Fruit fly (Drosophila melanogaster) whole organism, embryonic: ENCODE data around the gene Hinfp.

Experiments used
- ATbp ChIP-seq: fragments of 200-800 bp; sonication (Bioruptor generic); optimal IDR thresholded peaks from 2 replicates; lab custom pipeline; 2017; ENCODE audit warnings: missing biosample characterization, mild to moderate bottlenecking, missing genetic modification characterization, missing genetic modification reagents
- BEAF-32 ChIP-seq: fragments of 200-800 bp; sonication (Bioruptor generic); optimal IDR thresholded peaks from 3 replicates; lab custom pipeline; 2017; ENCODE audit warnings: missing biosample characterization, missing genetic modification characterization, mild to moderate bottlenecking, moderate library complexity, missing genetic modification reagents
- CG10147 ChIP-seq: fragments of 200-800 bp; sonication (Bioruptor generic); optimal IDR thresholded peaks from 2 replicates; lab custom pipeline; 2019; ENCODE audit warnings: missing biosample characterization, mild to moderate bottlenecking, missing genetic modification characterization, moderate library complexity
- CG1024 ChIP-seq: fragments of 200-800 bp; sonication (Bioruptor generic); IDR thresholded peaks from 2 replicates; pipeline ENCODE4 v1.3.6; 2022; ENCODE audit warnings: missing biosample characterization, missing genetic modification characterization
- CG10431 ChIP-seq: fragments of 200-800 bp; sonication (Bioruptor generic); optimal IDR thresholded peaks from 3 replicates; lab custom pipeline; 2018; ENCODE audit warnings: missing biosample characterization, mild to moderate bottlenecking, missing genetic modification characterization
- CG13424 ChIP-seq: fragments of 200-800 bp; sonication (Bioruptor generic); optimal IDR thresholded peaks from 2 replicates; lab custom pipeline; 2019; ENCODE audit warnings: missing biosample characterization, mild to moderate bottlenecking, missing genetic modification characterization, moderate library complexity
- CG14441 ChIP-seq: fragments of 200-800 bp; sonication (Bioruptor generic); IDR thresholded peaks from 2 replicates; pipeline ENCODE4 v1.3.6; 2022; ENCODE audit warnings: missing biosample characterization, missing genetic modification characterization
- CG14667 ChIP-seq: fragments of 200-800 bp; sonication (Bioruptor generic); IDR thresholded peaks from 2 replicates; pipeline ENCODE4 v1.3.6; 2022; ENCODE audit warnings: missing biosample characterization, missing genetic modification characterization
- CG15269 ChIP-seq: fragments of 200-800 bp; sonication (Bioruptor generic); optimal IDR thresholded peaks from 2 replicates; lab custom pipeline; 2018; ENCODE audit warnings: missing biosample characterization, mild to moderate bottlenecking, missing genetic modification characterization, moderate library complexity
- CG17359 ChIP-seq: fragments of 200-800 bp; sonication (Bioruptor generic); optimal IDR thresholded peaks from 3 replicates; lab custom pipeline; 2018; ENCODE audit warnings: missing biosample characterization, mild to moderate bottlenecking, missing genetic modification characterization, moderate library complexity
- CG2678 ChIP-seq: fragments of 200-800 bp; sonication (Bioruptor generic); optimal IDR thresholded peaks from 3 replicates; lab custom pipeline; 2019; ENCODE audit warnings: missing biosample characterization, mild to moderate bottlenecking, missing genetic modification characterization, moderate library complexity
- CG2712 ChIP-seq: fragments of 200-800 bp; optimal IDR thresholded peaks from 3 replicates; lab custom pipeline; 2019; ENCODE audit warnings: missing biosample characterization, mild to moderate bottlenecking, missing genetic modification characterization, moderate library complexity
- CG4328 ChIP-seq: fragments of 200-800 bp; sonication (Bioruptor generic); optimal IDR thresholded peaks from 3 replicates; lab custom pipeline; 2017; ENCODE audit warnings: missing biosample characterization, missing genetic modification reagents, missing genetic modification characterization
- CG4424 ChIP-seq: fragments of 200-800 bp; sonication (Bioruptor generic); optimal IDR thresholded peaks from 3 replicates; lab custom pipeline; 2016; ENCODE audit warnings: missing biosample characterization, missing genetic modification characterization
- CG4617 ChIP-seq: fragments of 200-800 bp; sonication (Bioruptor generic); optimal IDR thresholded peaks from 3 replicates; lab custom pipeline; 2016; ENCODE audit warnings: missing biosample characterization, missing genetic modification characterization, borderline replicate concordance
- CG7271 ChIP-seq: fragments of 200-800 bp; sonication (Bioruptor generic); optimal IDR thresholded peaks from 2 replicates; lab custom pipeline; 2018; ENCODE audit warnings: missing biosample characterization, mild to moderate bottlenecking, missing genetic modification characterization, moderate library complexity
- CG7987 ChIP-seq: fragments of 200-800 bp; sonication (Bioruptor generic); optimal IDR thresholded peaks from 2 replicates; lab custom pipeline; 2018; ENCODE audit warnings: missing biosample characterization, mild to moderate bottlenecking, missing genetic modification characterization, moderate library complexity
- Dek ChIP-seq: fragments of 200-800 bp; sonication (Bioruptor generic); optimal IDR thresholded peaks from 3 replicates; lab custom pipeline; 2019; ENCODE audit warnings: missing biosample characterization, mild to moderate bottlenecking, missing genetic modification characterization, moderate library complexity
- Dip3 ChIP-seq: fragments of 200-800 bp; sonication (Bioruptor generic); optimal IDR thresholded peaks from 3 replicates; lab custom pipeline; 2016; ENCODE audit warnings: missing biosample characterization, missing genetic modification characterization
- Dll ChIP-seq: fragments of 200-800 bp; sonication (Bioruptor generic); IDR thresholded peaks from 4 replicates; pipeline ENCODE4 v1.3.6; 2022; ENCODE audit warnings: missing biosample characterization, missing genetic modification characterization; ENCODE audit not compliant: partially characterized antibody
- Doc3 ChIP-seq: fragments of 200-800 bp; sonication (Bioruptor generic); IDR thresholded peaks from 3 replicates; pipeline ENCODE4 v1.3.6; 2022; ENCODE audit warnings: missing biosample characterization, missing genetic modification characterization; ENCODE audit not compliant: partially characterized antibody
- Dp ChIP-seq: fragments of 200-800 bp; sonication (Bioruptor generic); optimal IDR thresholded peaks from 2 replicates; lab custom pipeline; 2018; ENCODE audit warnings: missing biosample characterization, mild to moderate bottlenecking, missing genetic modification characterization, moderate library complexity
- Ets65A ChIP-seq: fragments of 200-800 bp; sonication (Bioruptor generic); peaks from one replicate; lab custom pipeline; 2016; ENCODE audit warnings: missing biosample characterization, missing genetic modification characterization
- GATAe ChIP-seq: fragments of 200-800 bp; sonication (Bioruptor generic); conservative IDR thresholded peaks from 2 replicates; pipeline ENCODE4 v1.3.6; 2022; ENCODE audit warnings: missing biosample characterization, missing genetic modification characterization
- HmgZ ChIP-seq: fragments of 200-800 bp; sonication (Bioruptor generic); optimal IDR thresholded peaks from 2 replicates; lab custom pipeline; 2018; ENCODE audit warnings: missing biosample characterization, mild to moderate bottlenecking, missing genetic modification characterization
- Hsf ChIP-seq: fragments of 200-800 bp; sonication (Bioruptor generic); optimal IDR thresholded peaks from 3 replicates; lab custom pipeline; 2016; ENCODE audit warnings: missing biosample characterization, missing genetic modification characterization
- Jarid2 ChIP-seq: fragments of 200-800 bp; sonication (Bioruptor generic); optimal IDR thresholded peaks from 3 replicates; lab custom pipeline; 2017; ENCODE audit warnings: mild to moderate bottlenecking, missing biosample characterization, missing genetic modification reagents, missing genetic modification characterization
- MBD-R2 ChIP-seq: fragments of 200-800 bp; sonication (Bioruptor generic); IDR thresholded peaks from 2 replicates; pipeline ENCODE4 v1.3.6; 2022; ENCODE audit warnings: missing biosample characterization, missing genetic modification characterization
- Poxn ChIP-seq: fragments of 200-800 bp; sonication (Bioruptor generic); IDR thresholded peaks from 2 replicates; pipeline ENCODE4 v1.3.6; 2022; ENCODE audit warnings: missing biosample characterization, missing genetic modification characterization
- Rfx ChIP-seq: fragments of 200-800 bp; sonication (Bioruptor generic); IDR thresholded peaks from 2 replicates; pipeline ENCODE4 v1.3.6; 2022; ENCODE audit warnings: missing biosample characterization, missing genetic modification characterization
- Sin3A ChIP-seq: fragments of >200 bp; optimal IDR thresholded peaks from 2 replicates; lab custom pipeline; 2018
- Sry-δ ChIP-seq: fragments of 200-800 bp; sonication (Bioruptor generic); optimal IDR thresholded peaks from 2 replicates; lab custom pipeline; 2016; ENCODE audit warnings: missing biosample characterization, missing genetic modification characterization
- chinmo ChIP-seq: fragments of 200-800 bp; sonication (Bioruptor generic); IDR thresholded peaks from 4 replicates; pipeline ENCODE4 v1.3.6; 2022; ENCODE audit warnings: missing biosample characterization, missing genetic modification characterization; ENCODE audit not compliant: partially characterized antibody
- dati ChIP-seq: fragments of 200-800 bp; sonication (Bioruptor generic); IDR thresholded peaks from 2 replicates; pipeline ENCODE4 v1.3.6; 2022; ENCODE audit warnings: missing biosample characterization, missing genetic modification characterization
- dmrt99B ChIP-seq: fragments of 200-800 bp; sonication (Bioruptor generic); optimal IDR thresholded peaks from 2 replicates; lab custom pipeline; 2018; ENCODE audit warnings: missing biosample characterization, mild to moderate bottlenecking, missing genetic modification characterization, moderate library complexity
- dysf ChIP-seq: fragments of 200-800 bp; sonication (Bioruptor generic); IDR thresholded peaks from 3 replicates; pipeline ENCODE4 v1.3.6; 2022; ENCODE audit warnings: missing biosample characterization, missing genetic modification characterization
- exex ChIP-seq: fragments of 200-800 bp; sonication (Bioruptor generic); optimal IDR thresholded peaks from 4 replicates; lab custom pipeline; 2018; ENCODE audit warnings: missing biosample characterization, mild to moderate bottlenecking, missing genetic modification characterization, moderate library complexity
- fd102C ChIP-seq: fragments of 200-800 bp; sonication (Bioruptor generic); optimal IDR thresholded peaks from 2 replicates; lab custom pipeline; 2018; ENCODE audit warnings: missing biosample characterization, mild to moderate bottlenecking, missing genetic modification characterization, moderate library complexity
- h ChIP-seq: fragments of >200 bp; optimal IDR thresholded peaks from 2 replicates; lab custom pipeline; 2017
- hth ChIP-seq: fragments of >200 bp; optimal IDR thresholded peaks from 2 replicates; lab custom pipeline; 2017; ENCODE audit warnings: inconsistent platforms
- lbe ChIP-seq: fragments of 200-800 bp; sonication (Bioruptor generic); optimal IDR thresholded peaks from 2 replicates; lab custom pipeline; 2016; ENCODE audit warnings: missing biosample characterization, mild to moderate bottlenecking, missing genetic modification characterization
- lmd ChIP-seq: fragments of 200-800 bp; sonication (Bioruptor generic); IDR thresholded peaks from 2 replicates; pipeline ENCODE4 v1.3.6; 2022; ENCODE audit warnings: missing biosample characterization, missing genetic modification characterization
- mirr ChIP-seq: fragments of 200-800 bp; sonication (Bioruptor generic); optimal IDR thresholded peaks from 3 replicates; lab custom pipeline; 2018; ENCODE audit warnings: missing biosample characterization, mild to moderate bottlenecking, missing genetic modification characterization
- nerfin-1 ChIP-seq: fragments of 200-800 bp; sonication (Bioruptor generic); optimal IDR thresholded peaks from 3 replicates; lab custom pipeline; 2019; ENCODE audit warnings: missing biosample characterization, mild to moderate bottlenecking, missing genetic modification characterization, moderate library complexity
- pho ChIP-seq: fragments of 200-800 bp; sonication (Bioruptor generic); optimal IDR thresholded peaks from 2 replicates; lab custom pipeline; 2016; ENCODE audit warnings: missing biosample characterization, missing genetic modification characterization
- pzg ChIP-seq: fragments of 200-800 bp; sonication (Bioruptor generic); optimal IDR thresholded peaks from 3 replicates; lab custom pipeline; 2018; ENCODE audit warnings: missing biosample characterization, mild to moderate bottlenecking, missing genetic modification characterization, moderate library complexity
- ranshi ChIP-seq: fragments of 200-800 bp; sonication (Bioruptor generic); IDR thresholded peaks from 2 replicates; pipeline ENCODE4 v1.3.6; 2022; ENCODE audit warnings: missing biosample characterization, missing genetic modification characterization
- row ChIP-seq: fragments of 200-800 bp; sonication (Bioruptor generic); IDR thresholded peaks from 3 replicates; pipeline ENCODE4 v1.3.6; 2022; ENCODE audit warnings: missing biosample characterization, missing genetic modification characterization
- sqz ChIP-seq: fragments of 200-800 bp; sonication (Bioruptor generic); optimal IDR thresholded peaks from 3 replicates; lab custom pipeline; 2018; ENCODE audit warnings: missing biosample characterization, mild to moderate bottlenecking, missing genetic modification characterization
- sug ChIP-seq: fragments of 200-800 bp; optimal IDR thresholded peaks from 2 replicates; lab custom pipeline; 2019; ENCODE audit warnings: missing biosample characterization, mild to moderate bottlenecking, missing genetic modification characterization, moderate library complexity
- tin ChIP-seq: fragments of 200-800 bp; sonication (Bioruptor generic); optimal IDR thresholded peaks from 3 replicates; lab custom pipeline; 2016; ENCODE audit warnings: missing biosample characterization, missing genetic modification characterization
- ttk ChIP-seq: fragments of 200-800 bp; sonication (Bioruptor generic); IDR thresholded peaks from 2 replicates; pipeline ENCODE4 v2.1.2; 2022; ENCODE audit warnings: missing biosample characterization, missing genetic modification characterization

The Hinfp gene

dm6 chrX:599727-600126 is 25.6 kb upstream of the Hinfp start (continued):
- TF ChIP-seq Hsf (GFP tag; lab: Kevin White, UChicago) (no peak), CG2678 (tag; lab: Kevin White, UChicago) (no peak), CG15269 (tag; lab: Kevin White, UChicago) (no peak), Ets65A (GFP tag; lab: Kevin White, UChicago) (peak; percentile 37), ATbp (GFP tag; lab: Kevin White, UChicago) (no peak), CG7271 (tag; lab: Kevin White, UChicago) (no peak), MBD-R2 (no peak), ttk (GFP tag; lab: Robert Waterston, UW) (no peak), Dll (no peak), tin (GFP tag; lab: Kevin White, UChicago) (no peak), GATAe (peak; percentile 81), CG10147 (no peak), lmd (GFP tag; lab: Robert Waterston, UW) (no peak), nerfin-1 (tag; lab: Kevin White, UChicago) (no peak), hth (lab: Kevin White, UChicago) (no peak), CG13424 (tag; lab: Kevin White, UChicago) (no peak), Poxn (GFP tag; lab: Robert Waterston, UW) (no peak), CG2712 (tag; lab: Kevin White, UChicago) (no peak), sqz (GFP tag; lab: Kevin White, UChicago) (no peak), CG10431 (GFP tag; lab: Kevin White, UChicago) (no peak), ranshi (no peak), Sin3A (lab: Kevin White, UChicago) (no peak), h (lab: Kevin White, UChicago) (no peak), Jarid2 (GFP tag; lab: Kevin White, UChicago) (no peak), dysf (GFP tag; lab: Robert Waterston, UW) (no peak), row (GFP tag; lab: Robert Waterston, UW) (no peak), dmrt99B (tag; lab: Kevin White, UChicago) (no peak), pho (GFP tag; lab: Kevin White, UChicago) (no peak), HmgZ (peak; percentile 43), Doc3 (GFP tag; lab: Robert Waterston, UW) (no peak), CG7987 (peak; percentile 84), fd102C (GFP tag; lab: Kevin White, UChicago) (no peak), pzg (GFP tag; lab: Kevin White, UChicago) (no peak), Sry-δ (no peak), mirr (peak; percentile 93), lbe (GFP tag; lab: Kevin White, UChicago) (no peak), BEAF-32 (GFP tag; lab: Kevin White, UChicago) (no peak), CG4617 (no peak), CG1024 (no peak), Rfx (GFP tag; lab: Robert Waterston, UW) (0 out of 2 replicates have a peak, but pooled peaks have one; percentile 8), sug (tag; lab: Kevin White, UChicago) (peak; percentile 83), CG14667 (GFP tag; lab: Robert Waterston, UW) (no peak), CG4328 (GFP tag; lab: Kevin White, UChicago) (no peak), Dp (no peak), chinmo (peak; percentile 69; the same call in 2 of the 4 replicates), Dip3 (GFP tag; lab: Kevin White, UChicago) (no peak), Dek (tag; lab: Kevin White, UChicago) (no peak), CG17359 (no peak), dati (GFP tag; lab: Robert Waterston, UW) (no peak), CG4424 (GFP tag; lab: Kevin White, UChicago) (no peak), CG14441 (no peak), exex (tag; lab: Kevin White, UChicago) (peak; percentile 74)
